Fruit fly (Drosophila melanogaster): ENCODE data around the gene Crk.

Gene Crk

dm6 chr4:210011-210649 is at the start of gene Crk:
TSS of gene Crk (plus strand) at chr4:210224.
- TF ChIP-seq Vsx2 (GFP tag; optimal IDR thresholded peaks at IDR 0.05; ENCODE audit: partially characterized antibody) (no peak), OdsH (GFP tag; optimal IDR thresholded peaks at IDR 0.05) (no peak), Rel (GFP tag; optimal IDR thresholded peaks at IDR 0.05) (no peak), Rel (tag; optimal IDR thresholded peaks at IDR 0.05) (no peak), HLH106 (tag; optimal IDR thresholded peaks at IDR 0.05) (no peak), woc (GFP tag; optimal IDR thresholded peaks at IDR 0.05) (peak; percentile 86), N (GFP tag; optimal IDR thresholded peaks at IDR 0.05) (peak; percentile 99), Hnf4 (GFP tag; optimal IDR thresholded peaks at IDR 0.05) (peak; percentile 4), Dif (GFP tag; optimal IDR thresholded peaks at IDR 0.05; ENCODE audit: partially characterized antibody) (no peak), Hr78 (GFP tag; optimal IDR thresholded peaks at IDR 0.05) (peak; percentile 91), tai (GFP tag; optimal IDR thresholded peaks at IDR 0.05) (no peak), brk (GFP tag; optimal IDR thresholded peaks at IDR 0.05) (peak; percentile 35), Myc (optimal IDR thresholded peaks at IDR 0.05) (peak; percentile 19), ey (GFP tag; optimal IDR thresholded peaks at IDR 0.05) (no peak), CG32264 (GFP tag; optimal IDR thresholded peaks at IDR 0.05) (no peak), jim (GFP tag; optimal IDR thresholded peaks at IDR 0.05) (no peak), Dfd (GFP tag; optimal IDR thresholded peaks at IDR 0.05) (no peak), Hr83 (GFP tag; optimal IDR thresholded peaks at IDR 0.05; ENCODE audit: poor library complexity, severe bottlenecking) (peak; percentile 28), lola (GFP tag; optimal IDR thresholded peaks at IDR 0.05) (peak; percentile 90)

DNA sequence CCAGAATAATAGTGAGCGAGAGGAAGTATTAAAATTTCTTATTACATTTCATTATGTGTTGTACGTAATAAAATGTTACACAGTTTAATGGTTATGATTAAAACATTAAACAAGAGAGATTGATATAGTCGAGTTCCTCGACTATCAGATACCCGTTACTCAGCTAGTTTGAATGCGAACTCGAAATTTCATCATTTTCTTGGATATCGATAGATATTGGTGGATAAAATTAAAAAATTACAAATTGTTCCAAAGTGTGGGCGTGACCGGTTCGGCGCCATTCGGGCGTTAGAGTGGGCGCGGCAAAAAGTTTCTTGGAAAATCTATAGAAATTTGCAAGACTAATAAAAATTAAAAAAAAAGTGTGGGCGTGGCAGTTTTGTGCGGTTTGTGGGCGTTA is 44.9 kb upstream of the Crk start:
- TF ChIP-seq usp (GFP tag; optimal IDR thresholded peaks at IDR 0.05) = no peak
- TF ChIP-seq Dfd (GFP tag; optimal IDR thresholded peaks at IDR 0.05) = peak; percentile 93
- TF ChIP-seq lola (GFP tag; optimal IDR thresholded peaks at IDR 0.05) = no peak

DNA sequence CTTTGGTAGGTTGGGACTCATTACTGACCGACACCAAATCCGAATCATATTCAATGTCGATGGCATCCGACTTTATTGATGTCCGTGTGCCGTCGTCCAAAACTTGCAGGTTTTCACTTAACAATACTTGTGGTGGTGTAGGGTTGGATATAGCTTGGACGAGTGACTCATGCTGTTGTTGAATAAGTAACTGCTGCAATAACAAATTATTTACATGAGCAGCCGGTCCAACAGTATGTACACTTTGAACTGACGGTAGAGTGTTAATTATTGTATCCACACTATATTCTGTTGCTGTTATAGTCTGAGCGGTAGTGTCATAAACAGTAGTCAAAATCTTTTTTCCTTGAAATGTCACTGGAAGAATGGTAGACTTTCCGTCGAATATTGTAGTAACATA is 42.5 kb upstream of the Crk start:
- TF ChIP-seq fru (GFP tag; optimal IDR thresholded peaks at IDR 0.05) (no peak), CG9705 (GFP tag; optimal IDR thresholded peaks at IDR 0.05) (no peak), Hnf4 (GFP tag; optimal IDR thresholded peaks at IDR 0.05) (no peak), Hr83 (GFP tag; optimal IDR thresholded peaks at IDR 0.05; ENCODE audit: poor library complexity, severe bottlenecking) (no peak), Mio (GFP tag; optimal IDR thresholded peaks at IDR 0.05) (no peak), CG32264 (GFP tag; optimal IDR thresholded peaks at IDR 0.05) (no peak), Vsx2 (GFP tag; optimal IDR thresholded peaks at IDR 0.05; ENCODE audit: partially characterized antibody) (no peak), dmrt93B (GFP tag; optimal IDR thresholded peaks at IDR 0.05) (no peak), foxo (GFP tag; optimal IDR thresholded peaks at IDR 0.05) (no peak), Sp1 (GFP tag; optimal IDR thresholded peaks at IDR 0.05) (no peak), GATAd (GFP tag; optimal IDR thresholded peaks at IDR 0.05) (no peak), Jra (GFP tag; optimal IDR thresholded peaks at IDR 0.05) (no peak), woc (GFP tag; optimal IDR thresholded peaks at IDR 0.05) (no peak), dsf (GFP tag; optimal IDR thresholded peaks at IDR 0.05; ENCODE audit: borderline replicate concordance) (no peak), HLH106 (tag; optimal IDR thresholded peaks at IDR 0.05) (no peak), Abd-B (GFP tag; optimal IDR thresholded peaks at IDR 0.05) (no peak)

DNA sequence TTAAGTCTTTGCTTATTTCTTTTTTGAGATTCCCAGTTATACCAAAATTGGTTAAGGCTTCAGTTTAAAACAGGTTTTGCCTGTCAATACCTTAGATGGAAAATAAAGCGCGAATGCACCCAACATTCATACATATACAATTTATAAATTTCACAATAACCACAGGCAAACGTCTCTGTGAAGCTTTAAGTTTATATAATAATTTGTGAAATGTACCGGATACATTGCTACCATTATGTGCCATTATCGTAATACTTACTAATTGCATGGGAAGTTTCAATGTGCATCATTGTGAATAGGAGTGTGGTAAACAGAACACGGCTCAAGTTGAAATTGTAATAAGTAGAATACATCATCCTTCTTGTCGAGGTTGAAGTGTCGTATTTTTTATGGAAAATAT is 35.5 kb upstream of the Crk start:
- TF ChIP-seq N (GFP tag; optimal IDR thresholded peaks at IDR 0.05) (no peak), rgr (GFP tag; optimal IDR thresholded peaks at IDR 0.05) (no peak), sv (GFP tag; optimal IDR thresholded peaks at IDR 0.05) (no peak), usp (GFP tag; optimal IDR thresholded peaks at IDR 0.05) (no peak), Dfd (GFP tag; optimal IDR thresholded peaks at IDR 0.05) (no peak), fru (GFP tag; optimal IDR thresholded peaks at IDR 0.05) (no peak), Rel (GFP tag; optimal IDR thresholded peaks at IDR 0.05) (no peak), Rel (tag; optimal IDR thresholded peaks at IDR 0.05) (no peak), Vsx2 (GFP tag; optimal IDR thresholded peaks at IDR 0.05; ENCODE audit: partially characterized antibody) (no peak), Dif (GFP tag; optimal IDR thresholded peaks at IDR 0.05; ENCODE audit: partially characterized antibody) (no peak), jim (GFP tag; optimal IDR thresholded peaks at IDR 0.05) (no peak), h (GFP tag; optimal IDR thresholded peaks at IDR 0.05) (no peak), tai (GFP tag; optimal IDR thresholded peaks at IDR 0.05) (no peak), br (GFP tag; optimal IDR thresholded peaks at IDR 0.05) (no peak), Jra (GFP tag; optimal IDR thresholded peaks at IDR 0.05) (no peak)
